Worm (Caenorhabditis elegans) whole organism, young adult: ENCODE data around the gene F32D8.11.

Experiments used
- B0019.2 ChIP-seq: fragments of 200-800 bp; sonication (Bioruptor generic); conservative IDR thresholded peaks from 2 replicates; pipeline ENCODE4 v1.3.6; 2022; ENCODE audit warnings: missing genetic modification reagents, missing genetic modification characterization, missing compliant biosample characterization
- B0035.1 ChIP-seq: sonication (generic microtip); optimal IDR thresholded peaks from 2 replicates; lab custom pipeline; 2016; ENCODE audit warnings: missing genetic modification characterization, mild to moderate bottlenecking, missing compliant biosample characterization, missing genotype, missing genetic modification reagents
- F22D6.2 ChIP-seq: sonication (generic microtip); optimal IDR thresholded peaks from 2 replicates; lab custom pipeline; 2016; ENCODE audit warnings: mild to moderate bottlenecking, missing genetic modification characterization, missing compliant biosample characterization
- F23B12.7 ChIP-seq: sonication (generic microtip); optimal IDR thresholded peaks from 2 replicates; lab custom pipeline; 2017; ENCODE audit warnings: missing genetic modification characterization, mild to moderate bottlenecking, missing compliant biosample characterization, antibody characterized with exemption, moderate library complexity; ENCODE audit not compliant: insufficient read depth
- F33H1.4 ChIP-seq: fragments of 200-800 bp; sonication (Bioruptor generic); IDR thresholded peaks from 2 replicates; pipeline ENCODE4 v1.3.6; 2022; ENCODE audit warnings: missing genetic modification reagents, missing genetic modification characterization, missing compliant biosample characterization
- F55B11.4 ChIP-seq: sonication (generic microtip); optimal IDR thresholded peaks from 2 replicates; lab custom pipeline; 2016; ENCODE audit warnings: missing compliant biosample characterization, missing genetic modification characterization, borderline replicate concordance; ENCODE audit not compliant: insufficient read depth
- K11D2.4 ChIP-seq: fragments of 200-800 bp; sonication (Bioruptor generic); IDR thresholded peaks from 2 replicates; pipeline ENCODE4 v1.3.6; 2022; ENCODE audit warnings: missing genetic modification reagents, missing genetic modification characterization, missing compliant biosample characterization
- Y53G8AR.9 ChIP-seq: fragments of 200-800 bp; sonication (Bioruptor generic); conservative IDR thresholded peaks from 2 replicates; pipeline ENCODE4 v1.3.6; 2022; ENCODE audit warnings: missing genetic modification reagents, missing genetic modification characterization, missing compliant biosample characterization
- Y56A3A.18 ChIP-seq: fragments of 200-800 bp; sonication (Bioruptor generic); IDR thresholded peaks from 2 replicates; pipeline ENCODE4 v1.3.6; 2022; ENCODE audit warnings: missing genetic modification reagents, missing genetic modification characterization, missing compliant biosample characterization
- Y67H2A.10 ChIP-seq: fragments of 200-800 bp; sonication (Bioruptor generic); conservative IDR thresholded peaks from 2 replicates; pipeline ENCODE4 v1.3.6; 2022; ENCODE audit warnings: missing genetic modification reagents, missing genetic modification characterization, missing compliant biosample characterization
- Y95B8A.8 ChIP-seq: fragments of 200-800 bp; sonication (Bioruptor generic); IDR thresholded peaks from 2 replicates; pipeline ENCODE4 v1.3.6; 2022; ENCODE audit warnings: missing genetic modification reagents, missing genetic modification characterization, missing compliant biosample characterization
- akir-1 ChIP-seq: fragments of 200-800 bp; sonication (Bioruptor generic); optimal IDR thresholded peaks from 2 replicates; lab custom pipeline; 2018; ENCODE audit warnings: mild to moderate bottlenecking, missing genetic modification characterization, moderate library complexity, missing compliant biosample characterization
- bed-2 ChIP-seq: fragments of 200-800 bp; sonication (Bioruptor generic); IDR thresholded peaks from 2 replicates; pipeline ENCODE4 v1.3.6; 2022; ENCODE audit warnings: missing genetic modification reagents, missing genetic modification characterization, missing compliant biosample characterization
- ceh-79 ChIP-seq: sonication (generic microtip); optimal IDR thresholded peaks from 2 replicates; lab custom pipeline; 2017; ENCODE audit warnings: mild to moderate bottlenecking, missing genetic modification characterization, missing compliant biosample characterization
- dox-1 ChIP-seq: fragments of 200-800 bp; sonication (Bioruptor generic); IDR thresholded peaks from 2 replicates; pipeline ENCODE4 v1.3.6; 2022; ENCODE audit warnings: missing genetic modification reagents, missing genetic modification characterization, missing compliant biosample characterization
- egl-18 ChIP-seq: fragments of 200-800 bp; sonication (Bioruptor generic); IDR thresholded peaks from 2 replicates; pipeline ENCODE4 v1.3.6; 2022; ENCODE audit warnings: missing genetic modification reagents, missing genetic modification characterization, missing compliant biosample characterization
- egrh-3 ChIP-seq: fragments of 200-800 bp; sonication (Bioruptor generic); IDR thresholded peaks from 2 replicates; pipeline ENCODE4 v1.3.6; 2022; ENCODE audit warnings: missing genetic modification reagents, missing genetic modification characterization, missing compliant biosample characterization
- lag-1 ChIP-seq: fragments of 200-800 bp; sonication (Bioruptor generic); IDR thresholded peaks from 2 replicates; pipeline ENCODE4 v1.3.6; 2022; ENCODE audit warnings: missing genetic modification reagents, missing genetic modification characterization, missing compliant biosample characterization
- let-526 ChIP-seq: fragments of 200-800 bp; sonication (Bioruptor generic); IDR thresholded peaks from 2 replicates; pipeline ENCODE4 v1.3.6; 2022; ENCODE audit warnings: missing genetic modification reagents, missing genetic modification characterization, missing compliant biosample characterization
- let-607 ChIP-seq, 2 experiments: fragments of 200-800 bp in 1 of 2; sonication (Bioruptor generic) in 1 of 2; sonication (generic microtip) in 1 of 2; optimal IDR thresholded peaks; 2 replicates each; lab custom pipeline; 2016 to 2018; ENCODE audit warnings: mild to moderate bottlenecking in 2 of 2, missing compliant biosample characterization in 2 of 2, missing genetic modification characterization in 2 of 2, moderate library complexity in 2 of 2, missing genotype in 1 of 2
- lir-1 ChIP-seq: fragments of 200-800 bp; sonication (Bioruptor generic); conservative IDR thresholded peaks from 2 replicates; pipeline ENCODE4 v1.3.6; 2022; ENCODE audit warnings: missing genetic modification reagents, missing genetic modification characterization, missing compliant biosample characterization
- madf-10 ChIP-seq: sonication (generic microtip); optimal IDR thresholded peaks from 2 replicates; lab custom pipeline; 2016; ENCODE audit warnings: mild to moderate bottlenecking, missing genetic modification characterization, missing compliant biosample characterization
- nfyb-1 ChIP-seq: fragments of 200-800 bp; sonication (Bioruptor generic); IDR thresholded peaks from 2 replicates; pipeline ENCODE4 v1.3.6; 2022; ENCODE audit warnings: missing genetic modification reagents, missing genetic modification characterization, missing compliant biosample characterization
- nhr-179 ChIP-seq: sonication (generic microtip); optimal IDR thresholded peaks from 2 replicates; lab custom pipeline; 2016; ENCODE audit warnings: mild to moderate bottlenecking, missing genetic modification characterization, missing compliant biosample characterization
- pbrm-1 ChIP-seq: fragments of 200-800 bp; sonication (Bioruptor generic); IDR thresholded peaks from 2 replicates; pipeline ENCODE4 v1.3.6; 2022; ENCODE audit warnings: missing genetic modification reagents, missing genetic modification characterization, missing compliant biosample characterization
- pha-4 ChIP-seq: fragments of 150-350 bp; sonication (generic microtip); optimal IDR thresholded peaks from 2 replicates; lab custom pipeline; 2014; ENCODE audit warnings: missing biosample characterization, missing genetic modification reagents, missing genetic modification characterization
- sdz-38 ChIP-seq: sonication (generic microtip); optimal IDR thresholded peaks from 2 replicates; lab custom pipeline; 2016; ENCODE audit warnings: missing genotype, missing genetic modification characterization, missing compliant biosample characterization
- snpc-1.3 ChIP-seq: sonication (generic microtip); optimal IDR thresholded peaks from 2 replicates; lab custom pipeline; 2017; ENCODE audit warnings: missing genetic modification characterization, mild to moderate bottlenecking, missing compliant biosample characterization, antibody characterized with exemption, moderate library complexity, missing genotype, missing genetic modification reagents; ENCODE audit not compliant: insufficient read depth
- snpc-3.4 ChIP-seq: sonication (generic microtip); optimal IDR thresholded peaks from 2 replicates; lab custom pipeline; 2017; ENCODE audit warnings: missing genetic modification characterization, mild to moderate bottlenecking, missing compliant biosample characterization, antibody characterized with exemption, moderate library complexity, missing genotype, missing genetic modification reagents
- somi-1 ChIP-seq: fragments of 200-800 bp; sonication (Bioruptor generic); optimal IDR thresholded peaks from 2 replicates; lab custom pipeline; 2018; ENCODE audit warnings: mild to moderate bottlenecking, missing genetic modification characterization, missing compliant biosample characterization
- tlf-1 ChIP-seq: fragments of 200-800 bp; sonication (Bioruptor generic); optimal IDR thresholded peaks from 2 replicates; lab custom pipeline; 2018; ENCODE audit warnings: mild to moderate bottlenecking, missing genetic modification characterization, missing compliant biosample characterization
- unc-130 ChIP-seq: sonication (generic microtip); optimal IDR thresholded peaks from 2 replicates; lab custom pipeline; 2016; ENCODE audit warnings: missing genetic modification reagents, missing genetic modification characterization, missing compliant biosample characterization
- unc-62 ChIP-seq: fragments of 150-350 bp; optimal IDR thresholded peaks from 2 replicates; lab custom pipeline; 2014; ENCODE audit warnings: missing biosample characterization, missing genetic modification reagents, missing genetic modification characterization
- zfh-2 ChIP-seq: fragments of 200-800 bp; sonication (Bioruptor generic); conservative IDR thresholded peaks from 2 replicates; pipeline ENCODE4 v1.3.6; 2022; ENCODE audit warnings: missing genetic modification reagents, missing genetic modification characterization, missing compliant biosample characterization
- ztf-28 ChIP-seq: fragments of 200-800 bp; sonication (Bioruptor generic); IDR thresholded peaks from 2 replicates; pipeline ENCODE4 v1.3.6; 2022; ENCODE audit warnings: missing genetic modification reagents, missing genetic modification characterization, missing compliant biosample characterization
- ztf-6 ChIP-seq: fragments of 200-800 bp; sonication (Bioruptor generic); IDR thresholded peaks from 2 replicates; pipeline ENCODE4 v1.3.6; 2022; ENCODE audit warnings: missing genetic modification reagents, missing genetic modification characterization, missing compliant biosample characterization

Gene F32D8.11

ce11 chrV:10925658-10926057, 36.7 kb upstream of the F32D8.11 start:
- no peak for TF ChIP-seq egrh-3
- TF ChIP-seq nhr-179: no peak
- no peak for TF ChIP-seq Y67H2A.10
- TF ChIP-seq sdz-38 (tag; lab: Kevin White, UChicago): no peak
- TF ChIP-seq unc-62 (GFP tag; lab: Kevin White, UChicago): no peak
- TF ChIP-seq pbrm-1 (GFP tag; lab: Robert Waterston, UW): no peak
- TF ChIP-seq ztf-28 (GFP tag; lab: Robert Waterston, UW): no peak
- no peak for TF ChIP-seq let-526
- TF ChIP-seq madf-10 (tag; lab: Kevin White, UChicago): no peak
- no peak for TF ChIP-seq Y53G8AR.9 (GFP tag; lab: Robert Waterston, UW)
- no peak for TF ChIP-seq dox-1 (GFP tag; lab: Robert Waterston, UW)
- TF ChIP-seq lag-1 (GFP tag; lab: Robert Waterston, UW): no peak
- no peak for TF ChIP-seq somi-1 (GFP tag; lab: Kevin White, UChicago)
- TF ChIP-seq akir-1 (GFP tag; lab: Kevin White, UChicago): no peak
- no peak for TF ChIP-seq K11D2.4 (GFP tag; lab: Robert Waterston, UW)
- no peak for TF ChIP-seq nfyb-1 (GFP tag; lab: Robert Waterston, UW)
- TF ChIP-seq ceh-79 (tag; lab: Kevin White, UChicago): no peak
- no peak for TF ChIP-seq lir-1 (GFP tag; lab: Robert Waterston, UW)
- no peak for TF ChIP-seq Y56A3A.18 (GFP tag; lab: Robert Waterston, UW)
- no peak for TF ChIP-seq Y95B8A.8 (GFP tag; lab: Robert Waterston, UW)

DNA sequence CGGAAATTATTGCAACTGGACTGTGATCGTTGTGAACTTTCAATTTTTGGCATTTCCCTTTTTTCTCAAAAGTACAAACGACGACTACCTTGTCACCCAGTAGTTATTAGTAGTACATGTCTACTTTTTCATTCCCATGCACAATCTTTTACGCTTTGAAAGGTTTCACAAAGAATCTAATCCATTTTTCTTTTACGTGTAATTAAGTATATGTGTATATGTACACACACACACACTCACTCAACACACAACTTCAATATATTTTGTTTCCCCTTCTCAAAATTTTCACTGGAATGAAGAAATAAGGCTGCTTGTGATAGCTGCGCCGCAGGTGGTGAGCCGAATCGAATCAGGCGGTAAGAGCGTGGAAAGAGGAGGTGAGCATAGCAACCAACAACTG, 35.8 kb upstream of the F32D8.11 start, which contains the start of gene F58B4.6:
Gene F58B4.6, plus strand, starts transcription at position 301 of the 400 bp plus-strand sequence.
- no peak for TF ChIP-seq F22D6.2
- no peak for TF ChIP-seq snpc-1.3 (tag; lab: Kevin White, UChicago)
- no peak for TF ChIP-seq tlf-1 (GFP tag; lab: Kevin White, UChicago)
- no peak for TF ChIP-seq egl-18
- no peak for TF ChIP-seq unc-130 (GFP tag; lab: Kevin White, UChicago)
- TF ChIP-seq Y67H2A.10: no peak
- no peak for TF ChIP-seq B0019.2 (GFP tag; lab: Robert Waterston, UW)
- TF ChIP-seq bed-2 (GFP tag; lab: Robert Waterston, UW): no peak

ce11 chrV:10923229-10923628, 34.3 kb upstream of the F32D8.11 start, which contains the start of gene F58B4.7:
Gene F58B4.7, minus strand, starts transcription at chrV:10923329.
- TF ChIP-seq snpc-3.4 (tag; lab: Kevin White, UChicago): no peak
- TF ChIP-seq egrh-3: no peak
- no peak for TF ChIP-seq let-526
- no peak for TF ChIP-seq madf-10 (tag; lab: Kevin White, UChicago)
- no peak for TF ChIP-seq pha-4 (tag; lab: Kevin White, UChicago)
- TF ChIP-seq nfyb-1 (GFP tag; lab: Robert Waterston, UW): no peak
- TF ChIP-seq F33H1.4 (GFP tag; lab: Robert Waterston, UW): no peak
- TF ChIP-seq F55B11.4 (tag; lab: Kevin White, UChicago): no peak
- TF ChIP-seq F23B12.7 (tag; lab: Kevin White, UChicago): no peak
- TF ChIP-seq pbrm-1 (GFP tag; lab: Robert Waterston, UW): no peak
- no peak for TF ChIP-seq let-607 (tag; optimal IDR thresholded peaks at IDR 0.05; lab: Kevin White, UChicago)
- TF ChIP-seq ztf-6 (GFP tag; lab: Robert Waterston, UW): no peak
- no peak for TF ChIP-seq snpc-1.3 (tag; lab: Kevin White, UChicago)
- no peak for TF ChIP-seq B0035.1 (tag; lab: Kevin White, UChicago)
- no peak for TF ChIP-seq zfh-2 (GFP tag; lab: Robert Waterston, UW)
- TF ChIP-seq, all 124 proteins: peak for 0
